Worm (Caenorhabditis elegans) whole organism, late embryonic: Measurements from ENCODE around the gene nsun-1.

Experiments
- K02D7.2 ChIP-seq: sonication (generic microtip); optimal IDR thresholded peaks from 2 replicates; lab custom pipeline; 2017; ENCODE audit warnings: mild to moderate bottlenecking, missing genetic modification characterization, missing compliant biosample characterization
- K09A11.1 ChIP-seq: sonication (generic microtip); optimal IDR thresholded peaks from 2 replicates; lab custom pipeline; 2017; ENCODE audit warnings: antibody characterized with exemption, mild to moderate bottlenecking, missing genetic modification characterization, missing compliant biosample characterization; ENCODE audit not compliant: insufficient read depth
- Y22D7AL.16 ChIP-seq: sonication (generic microtip); optimal IDR thresholded peaks from 2 replicates; lab custom pipeline; 2016; ENCODE audit warnings: missing genetic modification characterization, missing compliant biosample characterization
- ama-1 ChIP-seq: fragments of 150-350 bp; optimal IDR thresholded peaks from 2 replicates; lab custom pipeline; 2014
- ceh-14 ChIP-seq: sonication (generic microtip); optimal IDR thresholded peaks from 2 replicates; lab custom pipeline; 2016; ENCODE audit warnings: missing genotype, missing genetic modification characterization, missing compliant biosample characterization
- ceh-18 ChIP-seq: sonication (generic microtip); optimal IDR thresholded peaks from 2 replicates; lab custom pipeline; 2016; ENCODE audit warnings: missing genetic modification characterization, missing compliant biosample characterization
- ceh-19 ChIP-seq: fragments of 200-800 bp; sonication (Bioruptor generic); optimal IDR thresholded peaks from 2 replicates; lab custom pipeline; 2018; ENCODE audit warnings: mild to moderate bottlenecking, missing genetic modification characterization, missing compliant biosample characterization
- ceh-2 ChIP-seq: sonication (generic microtip); optimal IDR thresholded peaks from 2 replicates; lab custom pipeline; 2016; ENCODE audit warnings: missing genotype, missing genetic modification characterization, missing compliant biosample characterization
- ceh-31 ChIP-seq: sonication (generic microtip); optimal IDR thresholded peaks from 2 replicates; lab custom pipeline; 2016; ENCODE audit warnings: missing genetic modification characterization, missing compliant biosample characterization
- ceh-45 ChIP-seq: fragments of 200-800 bp; sonication (Bioruptor generic); IDR thresholded peaks from 2 replicates; pipeline ENCODE4 v1.3.6; 2022; ENCODE audit warnings: missing genetic modification reagents, missing genetic modification characterization, missing compliant biosample characterization
- ceh-48 ChIP-seq: sonication (generic microtip); optimal IDR thresholded peaks from 2 replicates; lab custom pipeline; 2016; ENCODE audit warnings: missing genetic modification characterization, inconsistent platforms, missing compliant biosample characterization
- ceh-6 ChIP-seq: fragments of 200-800 bp; sonication (Bioruptor generic); optimal IDR thresholded peaks from 2 replicates; lab custom pipeline; 2018; ENCODE audit warnings: mild to moderate bottlenecking, missing genetic modification characterization, missing compliant biosample characterization
- ceh-9 ChIP-seq: sonication (generic microtip); optimal IDR thresholded peaks from 2 replicates; lab custom pipeline; 2016; ENCODE audit warnings: mild to moderate bottlenecking, missing genetic modification characterization, inconsistent platforms, missing compliant biosample characterization
- che-1 ChIP-seq: sonication (generic microtip); optimal IDR thresholded peaks from 2 replicates; lab custom pipeline; 2016; ENCODE audit warnings: mild to moderate bottlenecking, missing genetic modification characterization, missing compliant biosample characterization
- elt-2 ChIP-seq: sonication (generic microtip); optimal IDR thresholded peaks from 2 replicates; lab custom pipeline; 2016; ENCODE audit warnings: missing genetic modification reagents, missing genetic modification characterization, missing compliant biosample characterization
- elt-4 ChIP-seq: sonication (generic microtip); optimal IDR thresholded peaks from 2 replicates; lab custom pipeline; 2016; ENCODE audit warnings: missing genetic modification characterization, missing compliant biosample characterization
- ets-4 ChIP-seq: sonication (generic microtip); optimal IDR thresholded peaks from 2 replicates; lab custom pipeline; 2016; ENCODE audit warnings: missing genetic modification characterization, missing compliant biosample characterization
- eyg-1 ChIP-seq: sonication (generic microtip); optimal IDR thresholded peaks from 2 replicates; lab custom pipeline; 2016; ENCODE audit warnings: missing genotype, missing genetic modification characterization, missing compliant biosample characterization
- fax-1 ChIP-seq: sonication (generic microtip); optimal IDR thresholded peaks from 2 replicates; lab custom pipeline; 2016; ENCODE audit warnings: missing genotype, missing genetic modification characterization, missing compliant biosample characterization
- fkh-6 ChIP-seq: sonication (generic microtip); optimal IDR thresholded peaks from 2 replicates; lab custom pipeline; 2016; ENCODE audit warnings: missing genetic modification characterization, missing compliant biosample characterization
- hlh-13 ChIP-seq: fragments of 200-800 bp; sonication (Bioruptor generic); optimal IDR thresholded peaks from 2 replicates; lab custom pipeline; 2018; ENCODE audit warnings: mild to moderate bottlenecking, missing genetic modification characterization, missing compliant biosample characterization
- hlh-15 ChIP-seq: sonication (generic microtip); optimal IDR thresholded peaks from 2 replicates; lab custom pipeline; 2016; ENCODE audit warnings: missing genetic modification characterization, missing compliant biosample characterization
- hlh-6 ChIP-seq: sonication (generic microtip); optimal IDR thresholded peaks from 2 replicates; lab custom pipeline; 2016; ENCODE audit warnings: missing genotype, missing genetic modification characterization, missing compliant biosample characterization
- lin-11 ChIP-seq: fragments of 200-800 bp; sonication (Bioruptor generic); optimal IDR thresholded peaks from 2 replicates; lab custom pipeline; 2018; ENCODE audit warnings: mild to moderate bottlenecking, missing genetic modification characterization, missing compliant biosample characterization
- madf-2 ChIP-seq: sonication (generic microtip); optimal IDR thresholded peaks from 2 replicates; lab custom pipeline; 2017; ENCODE audit warnings: missing genetic modification characterization, missing compliant biosample characterization
- mec-3 ChIP-seq: sonication (generic microtip); optimal IDR thresholded peaks from 2 replicates; lab custom pipeline; 2016; ENCODE audit warnings: borderline replicate concordance, missing genetic modification characterization, missing compliant biosample characterization
- nfya-1 ChIP-seq: sonication (generic microtip); optimal IDR thresholded peaks from 2 replicates; lab custom pipeline; 2017; ENCODE audit warnings: missing genetic modification characterization, mild to moderate bottlenecking, missing compliant biosample characterization, antibody characterized with exemption, moderate library complexity
- nhr-11 ChIP-seq: fragments of 150-350 bp; optimal IDR thresholded peaks from 2 replicates; lab custom pipeline; 2014; ENCODE audit warnings: missing biosample characterization, missing genetic modification characterization
- npax-4 ChIP-seq: sonication (generic microtip); optimal IDR thresholded peaks from 2 replicates; lab custom pipeline; 2016; ENCODE audit warnings: missing genetic modification characterization, missing compliant biosample characterization
- odd-2 ChIP-seq: sonication (generic microtip); optimal IDR thresholded peaks from 2 replicates; lab custom pipeline; 2017; ENCODE audit warnings: antibody characterized with exemption, mild to moderate bottlenecking, missing genetic modification characterization, missing compliant biosample characterization
- pat-9 ChIP-seq: fragments of 200-800 bp; sonication (Bioruptor generic); optimal IDR thresholded peaks from 2 replicates; lab custom pipeline; 2018; ENCODE audit warnings: mild to moderate bottlenecking, missing genetic modification characterization, moderate library complexity, missing compliant biosample characterization
- pax-1 ChIP-seq: fragments of 150-350 bp; optimal IDR thresholded peaks from 2 replicates; lab custom pipeline; 2014; ENCODE audit warnings: missing biosample characterization, missing genetic modification characterization
- pqm-1 ChIP-seq: sonication (generic microtip); optimal IDR thresholded peaks from 2 replicates; lab custom pipeline; 2016; ENCODE audit warnings: missing genetic modification characterization, missing compliant biosample characterization
- pros-1 ChIP-seq: fragments of 150-350 bp; optimal IDR thresholded peaks from 2 replicates; lab custom pipeline; 2014; ENCODE audit warnings: missing biosample characterization, missing genetic modification reagents, missing genetic modification characterization
- syd-9 ChIP-seq: sonication (generic microtip); optimal IDR thresholded peaks from 2 replicates; lab custom pipeline; 2016; ENCODE audit warnings: mild to moderate bottlenecking, missing genetic modification characterization, moderate library complexity, missing compliant biosample characterization
- ttx-3 ChIP-seq: sonication (generic microtip); optimal IDR thresholded peaks from 2 replicates; lab custom pipeline; 2016; ENCODE audit warnings: missing genetic modification reagents, missing genetic modification characterization, missing compliant biosample characterization
- unc-3 ChIP-seq, 2 experiments: fragments of 200-800 bp in 1 of 2; sonication (Bioruptor generic) in 1 of 2; sonication (generic microtip) in 1 of 2; conservative IDR thresholded peaks in 1 of 2; optimal IDR thresholded peaks in 1 of 2; 2 replicates each; pipeline versions ENCODE4 v1.3.6 to Lab custom; 2016 to 2022; ENCODE audit warnings: missing compliant biosample characterization in 2 of 2, missing genetic modification characterization in 2 of 2, missing genetic modification reagents in 1 of 2
- unc-42 ChIP-seq: sonication (generic microtip); optimal IDR thresholded peaks from 2 replicates; lab custom pipeline; 2016; ENCODE audit warnings: missing genotype, missing genetic modification characterization, missing compliant biosample characterization
- unc-55 ChIP-seq: sonication (generic microtip); optimal IDR thresholded peaks from 2 replicates; lab custom pipeline; 2017; ENCODE audit warnings: missing biosample characterization, missing genetic modification reagents, missing genetic modification characterization
- unc-86 ChIP-seq: sonication (generic microtip); optimal IDR thresholded peaks from 2 replicates; lab custom pipeline; 2016; ENCODE audit warnings: missing genetic modification characterization, missing compliant biosample characterization

nsun-1 gene

DNA sequence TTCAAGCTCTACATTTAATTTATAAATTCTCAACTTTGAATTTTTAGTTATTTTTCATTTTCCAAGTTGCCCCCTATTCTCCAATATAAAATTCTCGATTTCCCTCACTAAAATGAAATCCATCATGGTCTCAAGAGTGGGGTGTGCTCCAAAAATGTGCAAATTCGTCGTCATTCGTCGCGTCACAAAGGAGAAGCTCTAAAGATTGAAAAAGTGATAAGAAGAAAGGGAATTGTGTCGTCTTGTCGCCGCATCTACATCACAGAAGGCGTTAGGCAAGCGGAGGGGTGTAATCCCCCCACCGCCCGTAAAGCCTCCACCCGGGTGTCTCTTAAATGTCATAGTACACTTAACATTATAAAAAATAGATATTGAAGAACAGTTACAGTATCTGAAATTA, 36.2 kb upstream of the nsun-1 start:
- TF ChIP-seq ceh-19 (GFP tag; lab: Kevin White, UChicago) = no peak
- TF ChIP-seq K02D7.2 (tag; lab: Kevin White, UChicago) = no peak
- TF ChIP-seq unc-55 = no peak
- TF ChIP-seq nhr-11 (tag; lab: Kevin White, UChicago) = no peak
- TF ChIP-seq npax-4 (tag; lab: Kevin White, UChicago) = no peak
- no peak for TF ChIP-seq pros-1
- TF ChIP-seq ceh-2 (tag; lab: Kevin White, UChicago) = no peak
- TF ChIP-seq ets-4 (tag; lab: Kevin White, UChicago) = no peak
- TF ChIP-seq ceh-14 (tag; lab: Kevin White, UChicago) = no peak
- TF ChIP-seq pax-1 (tag; lab: Kevin White, UChicago) = no peak
- no peak for TF ChIP-seq ceh-6 (GFP tag; lab: Kevin White, UChicago)
- TF ChIP-seq Y22D7AL.16 (tag; lab: Kevin White, UChicago) = no peak
- no peak for TF ChIP-seq ceh-31 (tag; lab: Kevin White, UChicago)
- no peak for TF ChIP-seq syd-9

ce11 chrII:509230-509629, 33.5 kb upstream of the nsun-1 start, which contains the start of gene srh-105:
Gene srh-105 (minus strand): TSS chrII:509330.
- TF ChIP-seq ceh-48 (tag; lab: Kevin White, UChicago) (no peak), fax-1 (no peak), pqm-1 (tag; lab: Kevin White, UChicago) (no peak), ttx-3 (tag; lab: Kevin White, UChicago) (no peak), che-1 (tag; lab: Kevin White, UChicago) (no peak)
- TF ChIP-seq, all 69 proteins: peak for 0

ce11 chrII:508603-509002, 32.9 kb upstream of the nsun-1 start:
- TF ChIP-seq madf-2 (tag; lab: Kevin White, UChicago) (no peak), ceh-6 (GFP tag; lab: Kevin White, UChicago) (no peak), odd-2 (no peak), elt-4 (no peak), ceh-18 (tag; lab: Kevin White, UChicago) (no peak), ceh-19 (GFP tag; lab: Kevin White, UChicago) (no peak), ceh-45 (GFP tag; lab: Robert Waterston, UW) (no peak), unc-42 (no peak), unc-3 (GFP tag; conservative IDR thresholded peaks at IDR 0.05; lab: Robert Waterston, UW) (no peak), unc-3 (tag; optimal IDR thresholded peaks at IDR 0.05; lab: Kevin White, UChicago) (no peak), hlh-6 (tag; lab: Kevin White, UChicago) (no peak), K09A11.1 (tag; lab: Kevin White, UChicago) (no peak), unc-86 (tag; lab: Kevin White, UChicago) (no peak), fkh-6 (tag; lab: Kevin White, UChicago) (no peak), mec-3 (no peak), ceh-31 (tag; lab: Kevin White, UChicago) (no peak), lin-11 (tag; lab: Kevin White, UChicago) (no peak)
- TF ChIP-seq, all 69 proteins: peak for 0

ce11 chrII:506069-506468, 30.3 kb upstream of the nsun-1 start:
- TF ChIP-seq unc-42 (peak; percentile 46), K02D7.2 (tag; lab: Kevin White, UChicago) (no peak), hlh-13 (GFP tag; lab: Kevin White, UChicago) (no peak), elt-2 (tag; lab: Kevin White, UChicago) (peak; percentile 5), ceh-9 (tag; lab: Kevin White, UChicago) (no peak), hlh-15 (tag; lab: Kevin White, UChicago) (no peak), eyg-1 (no peak), pax-1 (tag; lab: Kevin White, UChicago) (peak; percentile 22), ama-1 (lab: Kevin White, UChicago) (no peak), pat-9 (tag; lab: Kevin White, UChicago) (no peak), nfya-1 (peak; percentile 36), ceh-31 (tag; lab: Kevin White, UChicago) (peak; percentile 25)
- TF ChIP-seq, all 69 proteins: peak for 5
